Worm (Caenorhabditis elegans) whole organism, L4 larva: ENCODE data around the gene ZK1248.19.

Experiments
- F10B5.3 ChIP-seq: sonication (generic microtip); optimal IDR thresholded peaks from 2 replicates; lab custom pipeline; 2016; ENCODE audit warnings: mild to moderate bottlenecking, missing genetic modification characterization, missing compliant biosample characterization
- F26F4.8 ChIP-seq: fragments of 200-800 bp; sonication (Bioruptor generic); conservative IDR thresholded peaks from 2 replicates; pipeline ENCODE4 v1.3.6; 2022; ENCODE audit warnings: missing genetic modification characterization, missing compliant biosample characterization
- F37D6.2 ChIP-seq: sonication (generic microtip); optimal IDR thresholded peaks from 2 replicates; lab custom pipeline; 2016; ENCODE audit warnings: mild to moderate bottlenecking, missing genetic modification characterization, missing compliant biosample characterization
- R02D3.7 ChIP-seq: fragments of 150-350 bp; sonication (generic microtip); optimal IDR thresholded peaks from 3 replicates; lab custom pipeline; 2014; ENCODE audit warnings: missing biosample characterization, missing genetic modification characterization
- T26A8.4 ChIP-seq: fragments of 200-800 bp; sonication (Bioruptor generic); IDR thresholded peaks from 2 replicates; pipeline ENCODE4 v1.3.6; 2022; ENCODE audit warnings: missing genetic modification characterization, missing compliant biosample characterization
- Y105C5A.15 ChIP-seq: fragments of 200-800 bp; sonication (Bioruptor generic); IDR thresholded peaks from 2 replicates; pipeline ENCODE4 v1.3.6; 2022; ENCODE audit warnings: missing genetic modification characterization, missing compliant biosample characterization
- aha-1 ChIP-seq: fragments of 150-350 bp; peaks from one replicate; lab custom pipeline; 2014; ENCODE audit warnings: missing biosample characterization, missing genetic modification characterization
- ama-1 ChIP-seq: fragments of 150-350 bp; optimal IDR thresholded peaks from 2 replicates; lab custom pipeline; 2014; ENCODE audit warnings: inconsistent platforms, mixed read lengths
- ceh-28 ChIP-seq: fragments of 150-350 bp; optimal IDR thresholded peaks from 2 replicates; lab custom pipeline; 2014; ENCODE audit warnings: missing biosample characterization, missing genetic modification reagents, missing genetic modification characterization
- cey-2 ChIP-seq: sonication (generic microtip); optimal IDR thresholded peaks from 3 replicates; lab custom pipeline; 2017; ENCODE audit warnings: missing genetic modification characterization, mild to moderate bottlenecking, missing compliant biosample characterization, antibody characterized with exemption, borderline replicate concordance; ENCODE audit not compliant: insufficient read depth
- daf-16 ChIP-seq, 3 experiments: sonication (generic microtip); optimal IDR thresholded peaks; 2 replicates each; lab custom pipeline; 2016 to 2017; ENCODE audit warnings: missing genetic modification characterization in 3 of 3, missing genetic modification reagents in 3 of 3, mild to moderate bottlenecking in 2 of 3, missing compliant biosample characterization in 2 of 3, missing biosample characterization in 1 of 3, moderate library complexity in 1 of 3
- dmd-6 ChIP-seq: fragments of 200-800 bp; sonication (Bioruptor generic); IDR thresholded peaks from 2 replicates; pipeline ENCODE4 v1.3.6; 2022; ENCODE audit warnings: missing genetic modification reagents, missing genetic modification characterization, missing compliant biosample characterization
- dmd-8 ChIP-seq: fragments of 200-800 bp; sonication (Bioruptor generic); IDR thresholded peaks from 2 replicates; pipeline ENCODE4 v1.3.6; 2022; ENCODE audit warnings: missing genetic modification characterization, missing compliant biosample characterization
- dpl-1 ChIP-seq: fragments of 150-350 bp; optimal IDR thresholded peaks from 2 replicates; lab custom pipeline; 2014; ENCODE audit warnings: missing biosample characterization, missing genetic modification reagents, missing genetic modification characterization
- dve-1 ChIP-seq: sonication (generic microtip); optimal IDR thresholded peaks from 2 replicates; lab custom pipeline; 2017; ENCODE audit warnings: antibody characterized with exemption, mild to moderate bottlenecking, missing genetic modification characterization, missing compliant biosample characterization; ENCODE audit not compliant: insufficient read depth
- egl-43 ChIP-seq: fragments of 200-800 bp; sonication (Bioruptor generic); IDR thresholded peaks from 2 replicates; pipeline ENCODE4 v1.3.6; 2022; ENCODE audit warnings: missing genetic modification reagents, missing genetic modification characterization, missing compliant biosample characterization
- fkh-10 ChIP-seq: fragments of 150-350 bp; optimal IDR thresholded peaks from 2 replicates; lab custom pipeline; 2014; ENCODE audit warnings: missing biosample characterization, missing genetic modification reagents, missing genetic modification characterization
- hlh-11 ChIP-seq: fragments of 200-800 bp; sonication (Bioruptor generic); optimal IDR thresholded peaks from 2 replicates; lab custom pipeline; 2018; ENCODE audit warnings: mild to moderate bottlenecking, missing genetic modification characterization, missing compliant biosample characterization
- hlh-30 ChIP-seq: sonication (generic microtip); optimal IDR thresholded peaks from 2 replicates; lab custom pipeline; 2017; ENCODE audit warnings: antibody characterized with exemption, mild to moderate bottlenecking, missing genetic modification characterization, missing compliant biosample characterization; ENCODE audit not compliant: insufficient read depth
- hmg-1.1 ChIP-seq: fragments of 200-800 bp; sonication (Bioruptor generic); IDR thresholded peaks from 2 replicates; pipeline ENCODE4 v1.3.6; 2022; ENCODE audit warnings: missing genetic modification reagents, missing genetic modification characterization, missing compliant biosample characterization
- jun-1 ChIP-seq: fragments of 150-350 bp; optimal IDR thresholded peaks from 2 replicates; lab custom pipeline; 2014; ENCODE audit warnings: missing biosample characterization, missing genetic modification reagents, missing genetic modification characterization
- lim-7 ChIP-seq: fragments of 200-800 bp; sonication (Bioruptor generic); IDR thresholded peaks from 2 replicates; pipeline ENCODE4 v1.3.6; 2022; ENCODE audit warnings: missing genetic modification characterization, missing compliant biosample characterization
- lin-13 ChIP-seq: fragments of 150-350 bp; optimal IDR thresholded peaks from 2 replicates; lab custom pipeline; 2014; ENCODE audit warnings: missing biosample characterization, missing genetic modification reagents, missing genetic modification characterization
- lin-15B ChIP-seq: fragments of 150-350 bp; sonication (generic microtip); optimal IDR thresholded peaks from 3 replicates; lab custom pipeline; 2014; ENCODE audit warnings: missing biosample characterization, missing genetic modification characterization
- lin-29 ChIP-seq: fragments of 200-800 bp; sonication (Bioruptor generic); IDR thresholded peaks from 2 replicates; pipeline ENCODE4 v1.3.6; 2022; ENCODE audit warnings: missing genetic modification reagents, missing genetic modification characterization, missing compliant biosample characterization
- lsy-2 ChIP-seq, 2 experiments: fragments of 150-350 bp in 1 of 2; sonication (generic microtip) in 1 of 2; optimal IDR thresholded peaks; 2 replicates each; lab custom pipeline; 2014 to 2017; ENCODE audit warnings: missing biosample characterization in 2 of 2, missing genetic modification characterization in 2 of 2
- mdl-1 ChIP-seq, 2 experiments: fragments of 150-350 bp in 1 of 2; sonication (generic microtip) in 1 of 2; optimal IDR thresholded peaks; 2 replicates each; lab custom pipeline; 2014 to 2017; ENCODE audit warnings: missing biosample characterization in 2 of 2, missing genetic modification characterization in 2 of 2
- mep-1 ChIP-seq: fragments of 150-350 bp; sonication (generic microtip); optimal IDR thresholded peaks from 3 replicates; lab custom pipeline; 2014; ENCODE audit warnings: missing biosample characterization, missing genetic modification characterization
- mes-2 ChIP-seq: sonication (generic microtip); optimal IDR thresholded peaks from 2 replicates; lab custom pipeline; 2016; ENCODE audit warnings: missing genotype, mild to moderate bottlenecking, missing genetic modification characterization, missing compliant biosample characterization; ENCODE audit not compliant: poor library complexity, severe bottlenecking
- mxl-3 ChIP-seq: fragments of 200-800 bp; sonication (Bioruptor generic); optimal IDR thresholded peaks from 2 replicates; lab custom pipeline; 2018; ENCODE audit warnings: mild to moderate bottlenecking, missing genetic modification characterization, missing compliant biosample characterization
- nhr-102 ChIP-seq: sonication (generic microtip); optimal IDR thresholded peaks from 2 replicates; lab custom pipeline; 2016; ENCODE audit warnings: mild to moderate bottlenecking, missing genetic modification characterization, moderate library complexity, missing compliant biosample characterization
- nhr-28 ChIP-seq: fragments of 150-350 bp; optimal IDR thresholded peaks from 2 replicates; lab custom pipeline; 2014; ENCODE audit warnings: missing biosample characterization, missing genetic modification characterization
- nhr-41 ChIP-seq: fragments of 200-800 bp; sonication (Bioruptor generic); IDR thresholded peaks from 2 replicates; pipeline ENCODE4 v1.3.6; 2022; ENCODE audit warnings: missing genetic modification reagents, missing genetic modification characterization, missing compliant biosample characterization
- nhr-48 ChIP-seq: sonication (generic microtip); optimal IDR thresholded peaks from 2 replicates; lab custom pipeline; 2016; ENCODE audit warnings: mild to moderate bottlenecking, missing genetic modification characterization, missing compliant biosample characterization
- nhr-6 ChIP-seq: fragments of 150-350 bp; optimal IDR thresholded peaks from 2 replicates; lab custom pipeline; 2014; ENCODE audit warnings: missing biosample characterization, missing genetic modification characterization
- nhr-77 ChIP-seq: fragments of 150-350 bp; optimal IDR thresholded peaks from 2 replicates; lab custom pipeline; 2014; ENCODE audit warnings: missing biosample characterization, missing genetic modification characterization
- snpc-4 ChIP-seq: fragments of 150-350 bp; optimal IDR thresholded peaks from 2 replicates; lab custom pipeline; 2014; ENCODE audit warnings: missing biosample characterization, missing genetic modification characterization
- tag-97 ChIP-seq: fragments of 200-800 bp; sonication (Bioruptor generic); IDR thresholded peaks from 2 replicates; pipeline ENCODE4 v1.3.6; 2022; ENCODE audit warnings: missing genetic modification characterization, missing compliant biosample characterization
- unc-62 ChIP-seq, 3 experiments: fragments of 150-350 bp in 1 of 3; sonication (generic microtip); optimal IDR thresholded peaks in 2 of 3; peaks in 1 of 3; 1 replicate in 1 of 3; 2 replicates in 2 of 3; lab custom pipeline; 2014 to 2017; ENCODE audit warnings: missing biosample characterization in 3 of 3, missing genetic modification characterization in 3 of 3, missing genetic modification reagents in 3 of 3, missing genotype in 1 of 3
- zip-11 ChIP-seq: fragments of 200-800 bp; sonication (Bioruptor generic); IDR thresholded peaks from 2 replicates; pipeline ENCODE4 v1.3.6; 2022; ENCODE audit warnings: missing genetic modification characterization, missing compliant biosample characterization

Gene ZK1248.19

ce11 chrII:5839227-5839626 is at the start of gene ZK1248.19:
TSS of gene ZK1248.19 (minus strand) at chrII:5839414.
- TF ChIP-seq R02D3.7 (tag; lab: Kevin White, UChicago) (peak; percentile 88), nhr-41 (GFP tag; lab: Robert Waterston, UW) (no peak), mes-2 (tag; lab: Kevin White, UChicago) (peak; percentile 57), daf-16 (GFP tag; optimal IDR thresholded peaks at IDR 0.05; lab: Kevin White, UChicago) (no peak), daf-16 (tag; optimal IDR thresholded peaks at IDR 0.05; lab: Kevin White, UChicago) (peak; percentile 24), lsy-2 (tag; optimal IDR thresholded peaks at IDR 0.05; lab: Kevin White, UChicago) (peak in 1 of 2 experiments; percentile 54), hmg-1.1 (GFP tag; lab: Robert Waterston, UW) (no peak), dpl-1 (peak; percentile 12), lin-29 (no peak)

ce11 chrII:5885966-5886621 is 46.9 kb upstream of the ZK1248.19 start:
- TF ChIP-seq ceh-28 (tag; lab: Kevin White, UChicago), result no peak
- TF ChIP-seq cey-2 (tag; lab: Kevin White, UChicago), result peak; percentile 66
- TF ChIP-seq daf-16 (GFP tag; optimal IDR thresholded peaks at IDR 0.05; lab: Kevin White, UChicago), result no peak
- TF ChIP-seq daf-16 (tag; optimal IDR thresholded peaks at IDR 0.05; lab: Kevin White, UChicago), result peak; percentile 36
- peak; percentile 36; the same call in 1 of the 2 replicates for TF ChIP-seq dmd-6 (GFP tag; lab: Robert Waterston, UW)
- TF ChIP-seq egl-43 (GFP tag; lab: Robert Waterston, UW), result no peak
- no peak for TF ChIP-seq tag-97
- no peak for TF ChIP-seq T26A8.4 (GFP tag; lab: Robert Waterston, UW)
- peak; percentile 48 for TF ChIP-seq mxl-3
- TF ChIP-seq mdl-1 (tag; optimal IDR thresholded peaks at IDR 0.05; lab: Kevin White, UChicago), result peak in 1 of 2 experiments; percentile 25
- TF ChIP-seq ama-1 (lab: Kevin White, UChicago), result peak; percentile 57
- TF ChIP-seq dmd-8, result no peak
- TF ChIP-seq mes-2 (tag; lab: Kevin White, UChicago), result peak; percentile 30
- no peak for TF ChIP-seq F10B5.3 (tag; lab: Kevin White, UChicago)
- TF ChIP-seq zip-11 (GFP tag; lab: Robert Waterston, UW), result no peak
- TF ChIP-seq aha-1 (tag; lab: Kevin White, UChicago), result peak; percentile 70
- no peak for TF ChIP-seq lin-15B
- peak; percentile 21 to 32 for TF ChIP-seq lsy-2 (tag; optimal IDR thresholded peaks at IDR 0.05; lab: Kevin White, UChicago)
- peak; percentile 71 for TF ChIP-seq dve-1 (tag; lab: Kevin White, UChicago)
- TF ChIP-seq hlh-11 (tag; lab: Kevin White, UChicago), result peak; percentile 69
- peak; percentile 59 for TF ChIP-seq hlh-30 (tag; lab: Kevin White, UChicago)
- peak; percentile 81 for TF ChIP-seq nhr-28 (tag; lab: Kevin White, UChicago)
- TF ChIP-seq fkh-10 (GFP tag; lab: Kevin White, UChicago), result no peak
- peak; percentile 64 for TF ChIP-seq mep-1 (tag; lab: Kevin White, UChicago)
- peak; percentile 4 for TF ChIP-seq nhr-102
- TF ChIP-seq F26F4.8, result no peak
- TF ChIP-seq jun-1 (tag; lab: Kevin White, UChicago), result no peak
- no peak for TF ChIP-seq unc-62 (GFP tag; optimal IDR thresholded peaks at IDR 0.05 in 1 of 2; lab: Kevin White, UChicago)
- TF ChIP-seq unc-62 (tag; optimal IDR thresholded peaks at IDR 0.05; lab: Kevin White, UChicago), result no peak
- peak; percentile 42 for TF ChIP-seq nhr-48 (tag; lab: Kevin White, UChicago)
- no peak for TF ChIP-seq Y105C5A.15 (GFP tag; lab: Robert Waterston, UW)
- TF ChIP-seq snpc-4, result no peak
- no peak for TF ChIP-seq F37D6.2 (tag; lab: Kevin White, UChicago)
- no peak for TF ChIP-seq lim-7 (GFP tag; lab: Robert Waterston, UW)
- TF ChIP-seq lin-13, result no peak
- peak; percentile 10 for TF ChIP-seq nhr-77 (tag; lab: Kevin White, UChicago)
- peak; percentile 52 for TF ChIP-seq nhr-6
- TF ChIP-seq lin-29, result no peak
